Worm (Caenorhabditis elegans) whole organism, midembryonic: Measurements from ENCODE around the gene T28F3.5.

ENCODE experiments used
- T22C8.4 ChIP-seq: fragments of 200-800 bp; sonication (Bioruptor generic); IDR thresholded peaks from 2 replicates; pipeline ENCODE4 v1.3.6; 2022; ENCODE audit warnings: missing genetic modification characterization, missing compliant biosample characterization
- cog-1 ChIP-seq: sonication (generic microtip); optimal IDR thresholded peaks from 2 replicates; lab custom pipeline; 2016; ENCODE audit warnings: missing genetic modification characterization, missing compliant biosample characterization
- flt-1 ChIP-seq: fragments of 200-800 bp; sonication (Bioruptor generic); IDR thresholded peaks from 2 replicates; pipeline ENCODE4 v1.3.6; 2022; ENCODE audit warnings: missing genetic modification characterization, missing compliant biosample characterization
- klf-2 ChIP-seq: fragments of 200-800 bp; sonication (Bioruptor generic); conservative IDR thresholded peaks from 2 replicates; pipeline ENCODE4 v1.3.6; 2022; ENCODE audit warnings: missing genetic modification reagents, missing genetic modification characterization, missing compliant biosample characterization
- ref-1 ChIP-seq: fragments of 200-800 bp; sonication (Bioruptor generic); conservative IDR thresholded peaks from 2 replicates; pipeline ENCODE4 v1.3.6; 2022; ENCODE audit warnings: missing genetic modification reagents, missing genetic modification characterization, missing compliant biosample characterization
- tab-1 ChIP-seq: fragments of 200-800 bp; sonication (Bioruptor generic); IDR thresholded peaks from 2 replicates; pipeline ENCODE4 v1.3.6; 2022; ENCODE audit warnings: missing genetic modification characterization, missing compliant biosample characterization
- ztf-23 ChIP-seq: fragments of 200-800 bp; sonication (Bioruptor generic); IDR thresholded peaks from 2 replicates; pipeline ENCODE4 v1.3.6; 2022; ENCODE audit warnings: missing genetic modification reagents, missing genetic modification characterization, missing compliant biosample characterization
- ztf-29 ChIP-seq: fragments of 200-800 bp; sonication (Bioruptor generic); IDR thresholded peaks from 2 replicates; pipeline ENCODE4 v1.3.6; 2022; ENCODE audit warnings: missing genetic modification reagents, missing genetic modification characterization, missing compliant biosample characterization

- TF ChIP-seq ref-1 (no peak), cog-1 (no peak), flt-1 (GFP tag; lab: Robert Waterston, UW) (no peak), ztf-23 (no peak), klf-2 (GFP tag; lab: Robert Waterston, UW) (no peak), tab-1 (no peak), T22C8.4 (GFP tag; lab: Robert Waterston, UW) (no peak), ztf-29 (no peak)
Observed at ce11 chrIV:17308211-17308610, 13.6 kb downstream of the T28F3.5 start, which contains the start of gene T28F3.9.
